Fruit fly (Drosophila melanogaster): ENCODE results near the gene CG17544.

The CG17544 gene

dm6 chr2L:19439598-19440230 is 41.4 kb upstream of the CG17544 start (continued):
- TF ChIP-seq CG15514 (GFP tag; optimal IDR thresholded peaks at IDR 0.05) (peak; percentile 62), otp (GFP tag; IDR thresholded peaks at IDR 0.05) (peak; percentile 83), CG8359 (GFP tag; optimal IDR thresholded peaks at IDR 0.05; ENCODE audit: borderline replicate concordance) (peak; percentile 47), crp (GFP tag; optimal IDR thresholded peaks at IDR 0.05) (peak in 1 of 2 experiments; percentile 60), CG4328 (GFP tag; optimal IDR thresholded peaks at IDR 0.05) (peak; percentile 51), CG13123 (GFP tag; optimal IDR thresholded peaks at IDR 0.05) (peak; percentile 67), CoRest (tag; optimal IDR thresholded peaks at IDR 0.05) (peak; percentile 93), Drgx (GFP tag; IDR thresholded peaks at IDR 0.05) (peak; percentile 21; the same call in 1 of the 2 replicates), Dfd (GFP tag; optimal IDR thresholded peaks at IDR 0.05) (no peak), CG2129 (GFP tag; IDR thresholded peaks at IDR 0.05; ENCODE audit: partially characterized antibody) (no peak), Dll (GFP tag; IDR thresholded peaks at IDR 0.05; ENCODE audit: partially characterized antibody) (0 out of 4 replicates have a peak, but pooled peaks have one; percentile 12), ac (GFP tag; optimal IDR thresholded peaks at IDR 0.05) (peak; percentile 25), sima (GFP tag; optimal IDR thresholded peaks at IDR 0.05) (no peak), CG12236 (GFP tag; optimal IDR thresholded peaks at IDR 0.05) (peak; percentile 24), Sox100B (GFP tag; optimal IDR thresholded peaks at IDR 0.05) (peak; percentile 65), CG17328 (GFP tag; IDR thresholded peaks at IDR 0.05) (peak; percentile 94), nmo (GFP tag; optimal IDR thresholded peaks at IDR 0.05) (peak; percentile 73), Stat92E (GFP tag; optimal IDR thresholded peaks at IDR 0.05) (peak in 1 of 3 experiments; percentile 8), ssp (GFP tag; IDR thresholded peaks at IDR 0.05) (peak; percentile 50; the same call in 1 of the 2 replicates), unpg (GFP tag; optimal IDR thresholded peaks at IDR 0.05) (peak; percentile 85), Neu2 (GFP tag; optimal IDR thresholded peaks at IDR 0.05; ENCODE audit: borderline replicate concordance) (peak; percentile 56), zfh2 (GFP tag; optimal IDR thresholded peaks at IDR 0.05) (peak; percentile 40), gsb-n (tag; optimal IDR thresholded peaks at IDR 0.05) (peak; percentile 89), CG2120 (GFP tag; optimal IDR thresholded peaks at IDR 0.05) (peak; percentile 75), dm (GFP tag; optimal IDR thresholded peaks at IDR 0.05) (peak; percentile 25), CG15601 (tag; optimal IDR thresholded peaks at IDR 0.05) (peak; percentile 93), CG2202 (tag; optimal IDR thresholded peaks at IDR 0.05) (peak; percentile 15), CG30403 (GFP tag; optimal IDR thresholded peaks at IDR 0.05) (peak; percentile 91), CG11093 (GFP tag; IDR thresholded peaks at IDR 0.05) (peak; percentile 64; the same call in 2 of the 3 replicates), prd (optimal IDR thresholded peaks at IDR 0.05) (no peak), prd (GFP tag; IDR thresholded peaks at IDR 0.05) (peak; percentile 72), CG8281 (tag; optimal IDR thresholded peaks at IDR 0.05) (peak; percentile 81), YL-1 (GFP tag; optimal IDR thresholded peaks at IDR 0.05) (peak; percentile 64), CG18011 (GFP tag; optimal IDR thresholded peaks at IDR 0.05) (peak; percentile 94), nerfin-2 (GFP tag; IDR thresholded peaks at IDR 0.05; ENCODE audit: partially characterized antibody) (no peak), CG14441 (GFP tag; IDR thresholded peaks at IDR 0.05) (peak; percentile 79), CG6854 (GFP tag; optimal IDR thresholded peaks at IDR 0.05) (peak; percentile 52), tio (GFP tag; optimal IDR thresholded peaks at IDR 0.05) (peak; percentile 46), sens (GFP tag) (peak; percentile 91), Doc2 (GFP tag; IDR thresholded peaks at IDR 0.05) (no peak), CG12219 (GFP tag; optimal IDR thresholded peaks at IDR 0.05) (peak; percentile 86), CG2889 (GFP tag; IDR thresholded peaks at IDR 0.05) (peak; percentile 69; the same call in 2 of the 3 replicates), Hr3 (GFP tag; optimal IDR thresholded peaks at IDR 0.05) (peak; percentile 67), Dek (tag; optimal IDR thresholded peaks at IDR 0.05) (peak; percentile 55)
